Fruit fly (Drosophila melanogaster) whole organism, wandering third instar larva: ENCODE results near the gene CG5860.

Source experiments
- Abd-B ChIP-seq: fragments of >200 bp; optimal IDR thresholded peaks from 2 replicates; lab custom pipeline; 2017; ENCODE audit warnings: missing biosample characterization, missing genetic modification characterization
- CG9705 ChIP-seq: fragments of 200-800 bp; sonication (Bioruptor generic); optimal IDR thresholded peaks from 2 replicates; lab custom pipeline; 2018; ENCODE audit warnings: missing biosample characterization, mild to moderate bottlenecking, missing genetic modification characterization
- Jra ChIP-seq: sonication (Bioruptor generic); optimal IDR thresholded peaks from 2 replicates; lab custom pipeline; 2016; ENCODE audit warnings: missing biosample characterization, missing genetic modification characterization
- sage ChIP-seq: fragments of 200-800 bp; sonication (Bioruptor generic); optimal IDR thresholded peaks from 2 replicates; lab custom pipeline; 2016; ENCODE audit warnings: missing biosample characterization, mild to moderate bottlenecking, missing genetic modification characterization
- usp ChIP-seq: fragments of >200 bp; optimal IDR thresholded peaks from 2 replicates; lab custom pipeline; 2017; ENCODE audit warnings: missing biosample characterization, missing genetic modification characterization
- woc ChIP-seq: sonication (Bioruptor generic); optimal IDR thresholded peaks from 2 replicates; lab custom pipeline; 2016; ENCODE audit warnings: missing biosample characterization, mild to moderate bottlenecking, missing genetic modification characterization

DNA sequence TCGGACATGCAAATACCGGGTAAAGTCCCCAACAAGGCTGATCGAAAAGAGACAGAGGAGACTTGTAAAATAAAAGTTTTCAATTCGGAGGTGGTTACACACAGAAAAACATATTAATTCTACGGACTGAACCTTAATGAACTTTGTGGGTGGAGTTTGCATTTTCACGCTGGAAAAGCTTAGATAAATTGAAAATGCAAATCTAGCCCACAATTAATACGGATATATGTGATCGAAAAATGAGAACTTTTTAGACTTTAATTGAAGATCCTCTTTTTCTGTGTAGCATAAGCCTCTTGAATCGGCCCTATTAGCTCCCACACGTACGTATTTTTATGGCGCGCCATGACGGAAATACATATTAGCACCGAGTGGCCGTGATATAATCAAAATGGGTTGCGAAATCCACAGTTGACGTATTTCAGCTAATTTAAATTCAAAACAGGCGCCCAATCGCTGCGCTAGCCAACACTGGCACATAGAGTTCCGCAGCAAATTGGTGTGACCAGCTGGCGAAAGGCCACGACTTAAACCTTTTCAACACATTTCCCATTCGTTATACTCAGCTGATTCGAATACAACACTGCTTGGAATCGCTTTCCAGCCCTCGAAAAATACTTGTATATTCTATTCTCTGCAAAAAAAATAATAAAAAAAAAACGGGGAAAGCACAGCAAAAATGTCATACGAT is 23.9 kb upstream of the CG5860 start:
- peak; percentile 2 for TF ChIP-seq woc (GFP tag; lab: Kevin White, UChicago)
- TF ChIP-seq Abd-B (GFP tag; lab: Kevin White, UChicago): no peak
- TF ChIP-seq CG9705 (GFP tag; lab: Kevin White, UChicago): peak; percentile 43
- TF ChIP-seq sage (GFP tag; lab: Kevin White, UChicago): peak; percentile 37
- no peak for TF ChIP-seq usp (GFP tag; lab: Kevin White, UChicago)
- peak; percentile 72 for TF ChIP-seq Jra (GFP tag; lab: Kevin White, UChicago)
